Worm (Caenorhabditis elegans): ENCODE measurements around the gene dnj-7.

Gene dnj-7

ce11 chrX:7224510-7224909 lies 30.1 kb downstream of the dnj-7 start:
- TF ChIP-seq T22C8.4 (GFP tag; IDR thresholded peaks at IDR 0.05) (no peak), tab-1 (GFP tag; IDR thresholded peaks at IDR 0.05) (no peak), flt-1 (GFP tag; IDR thresholded peaks at IDR 0.05) (peak; percentile 56), klf-2 (GFP tag; conservative IDR thresholded peaks at IDR 0.05) (no peak), ref-1 (GFP tag; conservative IDR thresholded peaks at IDR 0.05) (no peak), ztf-29 (GFP tag; IDR thresholded peaks at IDR 0.05) (no peak), cog-1 (tag; optimal IDR thresholded peaks at IDR 0.05) (no peak)

- TF ChIP-seq med-1 (GFP tag; optimal IDR thresholded peaks at IDR 0.05; ENCODE audit: insufficient read depth) (no peak), tab-1 (GFP tag; IDR thresholded peaks at IDR 0.05) (no peak), ref-1 (GFP tag; conservative IDR thresholded peaks at IDR 0.05) (no peak), T22C8.4 (GFP tag; IDR thresholded peaks at IDR 0.05) (no peak), ztf-23 (GFP tag; IDR thresholded peaks at IDR 0.05) (no peak), flt-1 (GFP tag; IDR thresholded peaks at IDR 0.05) (no peak)
These were observed 30.7 kb downstream of the dnj-7 start for ce11 chrX:7225028-7225427.

- TF ChIP-seq cog-1 (tag; optimal IDR thresholded peaks at IDR 0.05) (no peak), ztf-29 (GFP tag; IDR thresholded peaks at IDR 0.05) (no peak), ref-1 (GFP tag; conservative IDR thresholded peaks at IDR 0.05) (no peak), flt-1 (GFP tag; IDR thresholded peaks at IDR 0.05) (no peak), med-1 (GFP tag; optimal IDR thresholded peaks at IDR 0.05; ENCODE audit: insufficient read depth) (no peak), ztf-23 (GFP tag; IDR thresholded peaks at IDR 0.05) (no peak), tab-1 (GFP tag; IDR thresholded peaks at IDR 0.05) (no peak), klf-2 (GFP tag; conservative IDR thresholded peaks at IDR 0.05) (no peak), T22C8.4 (GFP tag; IDR thresholded peaks at IDR 0.05) (no peak)
These were observed 35.0 kb downstream of the dnj-7 start for ce11 chrX:7229357-7229756.

ce11 chrX:7230321-7230720 lies 36.0 kb downstream of the dnj-7 start:
- TF ChIP-seq flt-1 (GFP tag; IDR thresholded peaks at IDR 0.05) (no peak), klf-2 (GFP tag; conservative IDR thresholded peaks at IDR 0.05) (no peak), T22C8.4 (GFP tag; IDR thresholded peaks at IDR 0.05) (no peak), ref-1 (GFP tag; conservative IDR thresholded peaks at IDR 0.05) (no peak), ztf-23 (GFP tag; IDR thresholded peaks at IDR 0.05) (no peak), med-1 (GFP tag; optimal IDR thresholded peaks at IDR 0.05; ENCODE audit: insufficient read depth) (no peak), cog-1 (tag; optimal IDR thresholded peaks at IDR 0.05) (no peak), tab-1 (GFP tag; IDR thresholded peaks at IDR 0.05) (no peak), ztf-29 (GFP tag; IDR thresholded peaks at IDR 0.05) (no peak)

ce11 chrX:7230877-7231276 lies 36.5 kb downstream of the dnj-7 start:
- TF ChIP-seq klf-2 (GFP tag; conservative IDR thresholded peaks at IDR 0.05) = no peak
- 0 out of 2 replicates have a peak, but pooled peaks have one; percentile 23 for TF ChIP-seq flt-1 (GFP tag; IDR thresholded peaks at IDR 0.05)
- no peak for TF ChIP-seq ref-1 (GFP tag; conservative IDR thresholded peaks at IDR 0.05)
- no peak for TF ChIP-seq cog-1 (tag; optimal IDR thresholded peaks at IDR 0.05)
- no peak for TF ChIP-seq med-1 (GFP tag; optimal IDR thresholded peaks at IDR 0.05; ENCODE audit: insufficient read depth)
- no peak for TF ChIP-seq T22C8.4 (GFP tag; IDR thresholded peaks at IDR 0.05)
- no peak for TF ChIP-seq ztf-23 (GFP tag; IDR thresholded peaks at IDR 0.05)
- no peak for TF ChIP-seq tab-1 (GFP tag; IDR thresholded peaks at IDR 0.05)

- no peak for TF ChIP-seq T22C8.4 (GFP tag; IDR thresholded peaks at IDR 0.05)
- TF ChIP-seq tab-1 (GFP tag; IDR thresholded peaks at IDR 0.05) = no peak
- TF ChIP-seq ztf-29 (GFP tag; IDR thresholded peaks at IDR 0.05) = no peak
- no peak for TF ChIP-seq med-1 (GFP tag; optimal IDR thresholded peaks at IDR 0.05; ENCODE audit: insufficient read depth)
- peak; percentile 86 for TF ChIP-seq cog-1 (tag; optimal IDR thresholded peaks at IDR 0.05)
These were observed 37.9 kb downstream of the dnj-7 start for ce11 chrX:7232158-7232822.

ce11 chrX:7233127-7234073 lies 39.0 kb downstream of the dnj-7 start:
- no peak for TF ChIP-seq cog-1 (tag; optimal IDR thresholded peaks at IDR 0.05)

- TF ChIP-seq flt-1 (GFP tag; IDR thresholded peaks at IDR 0.05) (no peak), tab-1 (GFP tag; IDR thresholded peaks at IDR 0.05) (no peak), cog-1 (tag; optimal IDR thresholded peaks at IDR 0.05) (no peak), klf-2 (GFP tag; conservative IDR thresholded peaks at IDR 0.05) (no peak), ref-1 (GFP tag; conservative IDR thresholded peaks at IDR 0.05) (no peak), med-1 (GFP tag; optimal IDR thresholded peaks at IDR 0.05; ENCODE audit: insufficient read depth) (no peak), ztf-29 (GFP tag; IDR thresholded peaks at IDR 0.05) (no peak), ztf-23 (GFP tag; IDR thresholded peaks at IDR 0.05) (no peak), T22C8.4 (GFP tag; IDR thresholded peaks at IDR 0.05) (no peak)
These were observed 39.7 kb downstream of the dnj-7 start for ce11 chrX:7234074-7234453.

ce11 chrX:7234723-7235203 lies 40.4 kb downstream of the dnj-7 start:
- TF ChIP-seq med-1 (GFP tag; optimal IDR thresholded peaks at IDR 0.05; ENCODE audit: insufficient read depth) (no peak), ref-1 (GFP tag; conservative IDR thresholded peaks at IDR 0.05) (no peak), T22C8.4 (GFP tag; IDR thresholded peaks at IDR 0.05) (no peak), flt-1 (GFP tag; IDR thresholded peaks at IDR 0.05) (no peak)

ce11 chrX:7236717-7237116 lies 42.4 kb downstream of the dnj-7 start:
- TF ChIP-seq ref-1 (GFP tag; conservative IDR thresholded peaks at IDR 0.05) (no peak), klf-2 (GFP tag; conservative IDR thresholded peaks at IDR 0.05) (no peak), ztf-29 (GFP tag; IDR thresholded peaks at IDR 0.05) (no peak), flt-1 (GFP tag; IDR thresholded peaks at IDR 0.05) (no peak), tab-1 (GFP tag; IDR thresholded peaks at IDR 0.05) (no peak), T22C8.4 (GFP tag; IDR thresholded peaks at IDR 0.05) (no peak), ztf-23 (GFP tag; IDR thresholded peaks at IDR 0.05) (no peak), med-1 (GFP tag; optimal IDR thresholded peaks at IDR 0.05; ENCODE audit: insufficient read depth) (no peak), cog-1 (tag; optimal IDR thresholded peaks at IDR 0.05) (no peak)
